Worm (Caenorhabditis elegans): ENCODE measurements around the gene F54D10.9.

F54D10.9 gene

DNA sequence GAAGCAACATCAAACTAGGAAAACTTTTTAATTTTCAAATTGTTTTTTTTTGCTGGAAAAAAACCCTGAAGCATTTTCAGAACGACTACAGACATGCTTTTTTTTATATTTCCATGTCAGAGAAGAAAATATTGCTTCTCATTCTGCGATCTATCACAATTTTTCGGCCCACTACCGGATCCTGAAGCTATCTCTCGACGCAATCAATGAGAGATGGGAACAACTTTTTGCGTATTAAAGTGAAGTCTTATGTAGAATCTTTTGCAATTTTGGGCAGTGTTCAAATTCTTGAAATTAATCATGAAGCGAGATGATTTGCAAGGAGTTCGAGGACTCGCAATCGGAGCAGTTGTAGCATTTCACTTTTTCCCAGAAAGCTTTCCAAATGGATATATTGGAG, 37.3 kb upstream of the F54D10.9 start, which contains the start of gene oac-10:
TSS of gene oac-10 (plus strand) at position 301 of the 400 bp plus-strand sequence.
- TF ChIP-seq sup-37 (GFP tag; optimal IDR thresholded peaks at IDR 0.05) (no peak), hlh-17 (GFP tag; optimal IDR thresholded peaks at IDR 0.05; ENCODE audit: borderline replicate concordance) (no peak), snu-23 (GFP tag; optimal IDR thresholded peaks at IDR 0.05) (no peak), skn-1 (tag; optimal IDR thresholded peaks at IDR 0.05) (no peak), mdl-1 (tag; optimal IDR thresholded peaks at IDR 0.05) (no peak), lir-3 (tag; optimal IDR thresholded peaks at IDR 0.05; ENCODE audit: poor library complexity) (no peak), efl-3 (GFP tag; optimal IDR thresholded peaks at IDR 0.05) (no peak), grh-1 (GFP tag; IDR thresholded peaks at IDR 0.05) (no peak), fkh-4 (tag; optimal IDR thresholded peaks at IDR 0.05; ENCODE audit: borderline replicate concordance) (no peak), isw-1 (GFP tag; IDR thresholded peaks at IDR 0.05) (no peak), unc-62 (GFP tag; optimal IDR thresholded peaks at IDR 0.05) (no peak), lin-15B (tag; optimal IDR thresholded peaks at IDR 0.05) (no peak), dsc-1 (tag; optimal IDR thresholded peaks at IDR 0.05) (no peak), rnt-1 (tag; optimal IDR thresholded peaks at IDR 0.05) (no peak), swsn-7 (tag; optimal IDR thresholded peaks at IDR 0.05) (no peak), xbp-1 (tag; optimal IDR thresholded peaks at IDR 0.05) (no peak), fkh-8 (tag; optimal IDR thresholded peaks at IDR 0.05) (no peak), nhr-71 (tag; optimal IDR thresholded peaks at IDR 0.05) (no peak), elt-3 (tag; optimal IDR thresholded peaks at IDR 0.05) (no peak), C16A3.4 (tag; optimal IDR thresholded peaks at IDR 0.05) (no peak)

DNA sequence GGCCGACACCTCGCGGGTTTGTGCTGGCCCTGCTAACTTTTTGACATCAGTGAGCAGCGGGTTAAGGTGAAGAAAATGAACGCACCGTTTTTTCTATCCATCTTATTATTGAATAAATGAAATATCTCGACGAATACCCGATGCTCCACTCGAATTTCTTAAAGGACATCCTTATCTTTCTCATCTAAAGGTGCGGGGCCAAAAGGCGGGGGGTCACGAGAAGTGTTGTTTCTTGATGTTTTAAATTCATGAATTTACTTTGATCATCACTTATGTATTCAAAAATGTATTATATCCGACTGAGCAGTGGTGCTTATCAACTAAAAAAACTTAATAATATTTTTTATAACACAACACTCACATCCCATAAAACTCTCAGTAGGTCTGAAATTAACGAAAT, 32.4 kb upstream of the F54D10.9 start, which contains the start of gene nhr-261:
TSS of gene nhr-261 (minus strand) at position 101 of the 400 bp plus-strand sequence.
- TF ChIP-seq nhr-90 (tag; optimal IDR thresholded peaks at IDR 0.05; ENCODE audit: poor library complexity) (no peak), lin-35 (GFP tag; optimal IDR thresholded peaks at IDR 0.05) (no peak), pax-3 (tag; optimal IDR thresholded peaks at IDR 0.05) (no peak)

DNA sequence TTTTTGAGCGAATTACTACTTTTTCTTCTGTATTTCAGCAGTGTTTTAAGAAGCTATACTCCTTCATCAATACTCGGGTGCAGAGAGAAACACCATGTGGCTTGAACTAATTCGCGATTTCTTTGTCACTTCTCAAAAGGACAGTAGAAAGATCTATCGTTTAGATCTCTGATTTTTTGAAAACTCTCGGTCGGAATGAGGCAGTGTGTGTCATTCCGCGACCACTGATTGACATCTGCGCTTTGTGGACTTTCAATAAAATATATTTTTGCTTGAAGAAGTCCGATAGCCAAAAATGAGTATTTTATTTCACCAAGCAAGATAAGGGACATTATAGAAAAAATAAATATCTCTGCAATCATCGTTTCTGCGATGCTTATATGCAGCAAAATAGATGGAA, 29.8 kb upstream of the F54D10.9 start:
- TF ChIP-seq hlh-4 (tag; optimal IDR thresholded peaks at IDR 0.05) (no peak), nhr-77 (tag; optimal IDR thresholded peaks at IDR 0.05) (no peak), mdl-1 (tag; optimal IDR thresholded peaks at IDR 0.05) (no peak), lir-3 (tag; optimal IDR thresholded peaks at IDR 0.05; ENCODE audit: poor library complexity) (no peak)

DNA sequence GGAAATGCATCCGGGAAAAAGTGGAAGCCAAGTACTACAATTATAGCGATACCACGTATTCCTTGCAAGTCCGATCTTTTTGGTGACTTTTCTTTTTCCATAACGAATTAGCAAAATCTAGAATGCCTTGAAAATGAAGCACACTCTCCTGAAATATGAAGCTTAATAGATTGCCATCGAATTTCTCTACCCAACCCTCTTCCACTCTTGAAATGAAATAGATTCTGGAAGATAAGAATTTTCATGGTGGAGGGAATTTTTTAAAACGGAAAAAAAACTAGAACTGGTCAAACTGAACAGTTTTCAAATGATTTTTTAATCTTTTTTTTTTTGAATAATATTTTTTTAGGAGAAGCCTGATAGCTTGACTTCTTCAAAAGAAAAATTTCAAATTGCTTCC, 28.5 kb upstream of the F54D10.9 start, which contains the start of gene oac-11:
TSS of gene oac-11 (minus strand) at position 101 of the 400 bp plus-strand sequence.
- TF ChIP-seq Y116A8C.19 (tag; optimal IDR thresholded peaks at IDR 0.05; ENCODE audit: borderline replicate concordance) (no peak), efl-1 (optimal IDR thresholded peaks at IDR 0.05) (no peak), efl-1 (GFP tag; optimal IDR thresholded peaks at IDR 0.05 in 1 of 2) (peak in 1 of 2 experiments; percentile 61)

DNA sequence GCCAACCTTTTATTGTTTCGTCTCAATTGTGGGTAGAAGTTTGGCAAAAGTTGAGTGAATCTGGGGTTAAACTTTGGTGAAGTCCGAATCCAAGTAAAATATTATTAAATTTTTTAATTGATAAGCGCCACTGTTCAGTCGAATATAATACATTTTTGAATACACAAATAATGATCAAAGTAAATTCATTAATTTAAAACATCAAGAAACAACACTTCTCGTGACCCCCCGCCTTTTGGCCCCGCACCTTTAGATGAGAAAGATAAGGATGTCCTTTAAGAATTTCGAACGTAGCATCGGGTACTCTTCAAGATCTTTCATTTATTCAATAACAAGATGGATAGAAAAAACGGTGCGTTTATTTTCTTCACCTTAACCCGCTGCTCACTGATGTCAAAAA, 20.4 kb upstream of the F54D10.9 start, which contains the start of gene nhr-257:
TSS of gene nhr-257 (plus strand) at position 301 of the 400 bp plus-strand sequence.
- peak; percentile 49 for TF ChIP-seq nhr-85 (tag)
- TF ChIP-seq nhr-237 (tag; optimal IDR thresholded peaks at IDR 0.05) = no peak

DNA sequence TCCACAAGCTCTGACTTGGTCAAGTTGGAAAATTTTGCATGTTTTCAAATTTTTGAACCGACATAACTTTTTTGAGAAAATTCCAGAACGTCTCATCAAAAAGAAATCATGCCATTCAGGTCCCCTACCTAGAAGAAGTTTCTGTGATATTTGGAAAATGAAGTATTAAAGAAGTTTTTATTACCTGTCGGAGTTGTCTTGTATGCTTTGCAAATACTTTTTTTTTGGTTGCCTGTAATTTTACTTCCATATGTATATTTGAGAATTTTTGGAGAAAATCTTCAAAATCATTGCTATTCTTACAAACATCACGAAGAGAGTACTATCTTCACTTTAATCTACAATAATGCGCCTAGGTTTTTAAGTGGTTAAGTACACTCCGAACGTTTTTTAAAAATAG, 18.4 kb upstream of the F54D10.9 start, which contains the start of gene nhr-72:
TSS of gene nhr-72 (minus strand) at position 101 of the 400 bp plus-strand sequence.
- TF ChIP-seq lin-14 (GFP tag; optimal IDR thresholded peaks at IDR 0.05) (no peak), irx-1 (tag; optimal IDR thresholded peaks at IDR 0.05) (no peak), zip-4 (GFP tag; optimal IDR thresholded peaks at IDR 0.05) (no peak), sup-37 (GFP tag; optimal IDR thresholded peaks at IDR 0.05) (no peak), lin-15B (tag; optimal IDR thresholded peaks at IDR 0.05) (no peak), rnt-1 (tag; optimal IDR thresholded peaks at IDR 0.05) (no peak), aly-2 (tag; optimal IDR thresholded peaks at IDR 0.05) (no peak), nhr-11 (tag; optimal IDR thresholded peaks at IDR 0.05) (no peak), sox-4 (tag; optimal IDR thresholded peaks at IDR 0.05) (no peak), isw-1 (GFP tag; IDR thresholded peaks at IDR 0.05) (no peak), zag-1 (tag; optimal IDR thresholded peaks at IDR 0.05) (no peak), nhr-85 (tag) (no peak), pax-3 (tag; optimal IDR thresholded peaks at IDR 0.05) (no peak), nhr-237 (tag; optimal IDR thresholded peaks at IDR 0.05) (no peak), nhr-47 (tag; optimal IDR thresholded peaks at IDR 0.05) (no peak), efl-3 (GFP tag; optimal IDR thresholded peaks at IDR 0.05) (no peak), nhr-84 (tag; optimal IDR thresholded peaks at IDR 0.05) (no peak), mef-2 (tag; optimal IDR thresholded peaks at IDR 0.05) (no peak), nhr-12 (tag; optimal IDR thresholded peaks at IDR 0.05) (no peak)

Data from whole organism, L1 larva.